Worm (Caenorhabditis elegans) whole organism, midembryonic: Measurements from ENCODE around the gene col-179.

Source experiments
- T22C8.4 ChIP-seq: fragments of 200-800 bp; sonication (Bioruptor generic); IDR thresholded peaks from 2 replicates; pipeline ENCODE4 v1.3.6; 2022; ENCODE audit warnings: missing genetic modification characterization, missing compliant biosample characterization
- cog-1 ChIP-seq: sonication (generic microtip); optimal IDR thresholded peaks from 2 replicates; lab custom pipeline; 2016; ENCODE audit warnings: missing genetic modification characterization, missing compliant biosample characterization
- flt-1 ChIP-seq: fragments of 200-800 bp; sonication (Bioruptor generic); IDR thresholded peaks from 2 replicates; pipeline ENCODE4 v1.3.6; 2022; ENCODE audit warnings: missing genetic modification characterization, missing compliant biosample characterization
- klf-2 ChIP-seq: fragments of 200-800 bp; sonication (Bioruptor generic); conservative IDR thresholded peaks from 2 replicates; pipeline ENCODE4 v1.3.6; 2022; ENCODE audit warnings: missing genetic modification reagents, missing genetic modification characterization, missing compliant biosample characterization
- med-1 ChIP-seq: sonication (generic microtip); optimal IDR thresholded peaks from 2 replicates; lab custom pipeline; 2017; ENCODE audit warnings: missing genetic modification characterization, mild to moderate bottlenecking, missing compliant biosample characterization, antibody characterized with exemption, missing genetic modification reagents; ENCODE audit not compliant: insufficient read depth
- ref-1 ChIP-seq: fragments of 200-800 bp; sonication (Bioruptor generic); conservative IDR thresholded peaks from 2 replicates; pipeline ENCODE4 v1.3.6; 2022; ENCODE audit warnings: missing genetic modification reagents, missing genetic modification characterization, missing compliant biosample characterization
- tab-1 ChIP-seq: fragments of 200-800 bp; sonication (Bioruptor generic); IDR thresholded peaks from 2 replicates; pipeline ENCODE4 v1.3.6; 2022; ENCODE audit warnings: missing genetic modification characterization, missing compliant biosample characterization
- ztf-23 ChIP-seq: fragments of 200-800 bp; sonication (Bioruptor generic); IDR thresholded peaks from 2 replicates; pipeline ENCODE4 v1.3.6; 2022; ENCODE audit warnings: missing genetic modification reagents, missing genetic modification characterization, missing compliant biosample characterization
- ztf-29 ChIP-seq: fragments of 200-800 bp; sonication (Bioruptor generic); IDR thresholded peaks from 2 replicates; pipeline ENCODE4 v1.3.6; 2022; ENCODE audit warnings: missing genetic modification reagents, missing genetic modification characterization, missing compliant biosample characterization

col-179 gene

DNA sequence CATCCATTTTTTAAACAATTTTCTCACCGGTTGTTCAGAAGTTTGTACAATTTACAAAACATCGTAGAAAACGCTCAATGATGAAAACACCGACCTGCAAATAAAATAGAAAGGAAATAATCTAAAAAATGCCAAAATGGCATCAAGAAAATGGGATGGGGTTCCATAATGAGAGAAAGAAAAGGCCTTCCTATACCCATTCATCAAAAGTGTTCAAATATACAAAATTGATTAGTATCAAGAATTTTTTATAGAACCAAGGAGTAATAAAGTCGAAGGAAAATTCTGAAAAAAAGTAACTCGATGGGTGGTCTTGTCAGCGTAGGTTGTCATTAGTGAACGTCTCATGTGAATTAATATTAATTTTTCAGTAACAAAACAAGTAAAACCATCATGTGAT, 25.3 kb downstream of the col-179 start, which contains the start of gene C34F6.12:
Gene C34F6.12, minus strand, starts transcription at position 101 of the 400 bp plus-strand sequence.
- no peak for TF ChIP-seq flt-1 (GFP tag; lab: Robert Waterston, UW)
- TF ChIP-seq klf-2 (GFP tag; lab: Robert Waterston, UW), result no peak
- no peak for TF ChIP-seq cog-1 (tag; lab: Kevin White, UChicago)
- no peak for TF ChIP-seq med-1 (GFP tag; lab: Kevin White, UChicago)
- no peak for TF ChIP-seq T22C8.4 (GFP tag; lab: Robert Waterston, UW)
- TF ChIP-seq ztf-29 (GFP tag; lab: Robert Waterston, UW), result no peak
- TF ChIP-seq ztf-23 (GFP tag; lab: Robert Waterston, UW), result no peak

- TF ChIP-seq tab-1 (GFP tag; lab: Robert Waterston, UW) (no peak), ztf-29 (GFP tag; lab: Robert Waterston, UW) (no peak), T22C8.4 (GFP tag; lab: Robert Waterston, UW) (no peak), ref-1 (GFP tag; lab: Robert Waterston, UW) (no peak), flt-1 (GFP tag; lab: Robert Waterston, UW) (no peak), cog-1 (tag; lab: Kevin White, UChicago) (no peak), med-1 (GFP tag; lab: Kevin White, UChicago) (no peak), klf-2 (GFP tag; lab: Robert Waterston, UW) (no peak), ztf-23 (GFP tag; lab: Robert Waterston, UW) (no peak)
Measured at ce11 chrX:11240585-11241115, 39.4 kb downstream of the col-179 start, which contains the start of gene C34F6.10. C34F6.10 (minus strand) TSS chrX:11240635.

ce11 chrX:11241479-11241878, 40.2 kb downstream of the col-179 start:
- no peak for TF ChIP-seq flt-1 (GFP tag; lab: Robert Waterston, UW)

DNA sequence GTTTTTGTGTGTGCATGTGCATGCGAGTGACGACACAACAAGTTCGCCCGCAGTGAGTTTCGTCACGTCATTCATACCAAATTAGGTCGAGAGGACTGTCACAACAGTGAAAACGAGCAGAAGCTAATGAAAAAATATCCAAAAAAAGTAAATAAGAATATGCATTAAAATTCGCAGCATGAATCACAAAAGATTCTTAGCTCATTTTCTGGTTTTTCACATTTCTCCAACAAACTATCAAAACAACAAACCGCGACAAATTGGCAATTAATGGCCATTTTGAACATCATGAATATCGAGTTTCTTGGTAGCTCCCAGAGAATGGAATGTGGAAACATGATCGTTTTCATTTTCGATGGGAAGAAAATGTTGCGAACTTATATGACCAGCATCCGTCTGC, 42.3 kb downstream of the col-179 start:
- no peak for TF ChIP-seq flt-1 (GFP tag; lab: Robert Waterston, UW)
- no peak for TF ChIP-seq med-1 (GFP tag; lab: Kevin White, UChicago)
- no peak for TF ChIP-seq ztf-29 (GFP tag; lab: Robert Waterston, UW)
- no peak for TF ChIP-seq klf-2 (GFP tag; lab: Robert Waterston, UW)
- TF ChIP-seq ztf-23 (GFP tag; lab: Robert Waterston, UW), result no peak
- TF ChIP-seq ref-1 (GFP tag; lab: Robert Waterston, UW), result no peak
- TF ChIP-seq cog-1 (tag; lab: Kevin White, UChicago), result no peak
- no peak for TF ChIP-seq tab-1 (GFP tag; lab: Robert Waterston, UW)
- TF ChIP-seq T22C8.4 (GFP tag; lab: Robert Waterston, UW), result no peak

- TF ChIP-seq ztf-23 (GFP tag; lab: Robert Waterston, UW) (0 out of 2 replicates have a peak, but pooled peaks have one; percentile 41), ref-1 (GFP tag; lab: Robert Waterston, UW) (no peak)
Measured at ce11 chrX:11245056-11245455, 43.8 kb downstream of the col-179 start.

- TF ChIP-seq cog-1 (tag; lab: Kevin White, UChicago), result peak; percentile 2
- no peak for TF ChIP-seq T22C8.4 (GFP tag; lab: Robert Waterston, UW)
- TF ChIP-seq med-1 (GFP tag; lab: Kevin White, UChicago), result no peak
- no peak for TF ChIP-seq klf-2 (GFP tag; lab: Robert Waterston, UW)
- no peak for TF ChIP-seq ref-1 (GFP tag; lab: Robert Waterston, UW)
- TF ChIP-seq flt-1 (GFP tag; lab: Robert Waterston, UW), result peak; percentile 37; the same call in 1 of the 2 replicates
- no peak for TF ChIP-seq ztf-29 (GFP tag; lab: Robert Waterston, UW)
- no peak for TF ChIP-seq tab-1 (GFP tag; lab: Robert Waterston, UW)
- no peak for TF ChIP-seq ztf-23 (GFP tag; lab: Robert Waterston, UW)
Measured at ce11 chrX:11248083-11248482, 46.8 kb downstream of the col-179 start.

DNA sequence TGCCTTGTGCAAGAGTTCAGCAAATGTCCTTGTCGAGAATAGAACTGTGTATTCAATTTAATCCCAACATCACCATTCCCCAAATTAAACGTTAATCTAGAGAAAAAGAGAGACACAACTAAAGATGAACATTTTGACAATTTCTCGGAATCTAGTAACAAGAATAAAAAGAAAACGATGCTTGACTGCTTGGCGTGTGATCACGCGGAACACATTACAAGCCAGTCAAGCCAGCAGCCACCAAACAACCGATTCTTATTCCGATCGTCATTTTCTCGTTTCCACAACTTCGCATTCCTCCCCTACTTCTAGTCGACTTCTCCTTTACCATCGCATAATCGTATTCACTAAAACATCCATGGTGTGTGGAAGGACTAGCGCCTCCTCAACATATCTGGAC, 48.1 kb downstream of the col-179 start:
- no peak for TF ChIP-seq ref-1 (GFP tag; lab: Robert Waterston, UW)
- no peak for TF ChIP-seq cog-1 (tag; lab: Kevin White, UChicago)
- no peak for TF ChIP-seq tab-1 (GFP tag; lab: Robert Waterston, UW)
- TF ChIP-seq med-1 (GFP tag; lab: Kevin White, UChicago), result no peak

DNA sequence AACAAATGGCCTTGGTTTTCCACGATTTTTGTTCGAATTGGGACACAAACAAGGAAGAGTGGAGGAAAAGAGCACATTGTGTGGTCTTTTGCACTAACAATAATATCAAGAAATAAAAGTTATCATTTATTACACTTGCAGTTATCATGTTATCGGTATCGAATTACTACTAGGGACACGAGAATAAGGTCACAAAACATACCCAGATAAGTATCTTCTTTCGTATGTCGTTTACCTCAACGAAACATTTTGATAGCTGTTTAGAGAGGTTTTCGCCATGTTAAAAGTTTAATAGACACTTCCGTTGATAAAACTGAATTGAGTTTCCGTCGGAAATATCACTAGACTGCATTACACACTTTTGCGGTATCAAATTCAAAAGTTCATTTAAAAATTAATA, 49.7 kb downstream of the col-179 start:
- TF ChIP-seq flt-1 (GFP tag; lab: Robert Waterston, UW) (no peak), cog-1 (tag; lab: Kevin White, UChicago) (no peak), ztf-23 (GFP tag; lab: Robert Waterston, UW) (no peak), tab-1 (GFP tag; lab: Robert Waterston, UW) (no peak), T22C8.4 (GFP tag; lab: Robert Waterston, UW) (no peak), klf-2 (GFP tag; lab: Robert Waterston, UW) (no peak), ref-1 (GFP tag; lab: Robert Waterston, UW) (no peak), med-1 (GFP tag; lab: Kevin White, UChicago) (no peak), ztf-29 (GFP tag; lab: Robert Waterston, UW) (no peak)

ce11 chrX:11251928-11252327, 50.7 kb downstream of the col-179 start:
- TF ChIP-seq flt-1 (GFP tag; lab: Robert Waterston, UW) (no peak), cog-1 (tag; lab: Kevin White, UChicago) (no peak), klf-2 (GFP tag; lab: Robert Waterston, UW) (no peak), ztf-29 (GFP tag; lab: Robert Waterston, UW) (no peak), med-1 (GFP tag; lab: Kevin White, UChicago) (no peak), tab-1 (GFP tag; lab: Robert Waterston, UW) (no peak), ref-1 (GFP tag; lab: Robert Waterston, UW) (no peak), ztf-23 (GFP tag; lab: Robert Waterston, UW) (no peak), T22C8.4 (GFP tag; lab: Robert Waterston, UW) (no peak)
